Worm (Caenorhabditis elegans): ENCODE data around the gene R07B1.5.

- no peak for TF ChIP-seq lin-38 (GFP tag; IDR thresholded peaks at IDR 0.05)
- TF ChIP-seq fos-1 (tag; optimal IDR thresholded peaks at IDR 0.05) = no peak
- TF ChIP-seq jun-1 (tag; optimal IDR thresholded peaks at IDR 0.05) = no peak
- no peak for TF ChIP-seq nhr-237 (tag; optimal IDR thresholded peaks at IDR 0.05)
- TF ChIP-seq spr-1 (tag; optimal IDR thresholded peaks at IDR 0.05) = no peak
- no peak for TF ChIP-seq lsy-2 (tag; optimal IDR thresholded peaks at IDR 0.05)
- no peak for TF ChIP-seq ama-1 (optimal IDR thresholded peaks at IDR 0.05)
- no peak for TF ChIP-seq unc-130 (GFP tag; optimal IDR thresholded peaks at IDR 0.05)
- no peak for TF ChIP-seq zfp-2 (tag; optimal IDR thresholded peaks at IDR 0.05)
- TF ChIP-seq mdl-1 (tag; optimal IDR thresholded peaks at IDR 0.05) = no peak
Measured at ce11 chrX:9848214-9848789, 15.1 kb upstream of the R07B1.5 start.
